Fruit fly (Drosophila melanogaster): ENCODE data around the gene CG13460.

Gene CG13460

DNA sequence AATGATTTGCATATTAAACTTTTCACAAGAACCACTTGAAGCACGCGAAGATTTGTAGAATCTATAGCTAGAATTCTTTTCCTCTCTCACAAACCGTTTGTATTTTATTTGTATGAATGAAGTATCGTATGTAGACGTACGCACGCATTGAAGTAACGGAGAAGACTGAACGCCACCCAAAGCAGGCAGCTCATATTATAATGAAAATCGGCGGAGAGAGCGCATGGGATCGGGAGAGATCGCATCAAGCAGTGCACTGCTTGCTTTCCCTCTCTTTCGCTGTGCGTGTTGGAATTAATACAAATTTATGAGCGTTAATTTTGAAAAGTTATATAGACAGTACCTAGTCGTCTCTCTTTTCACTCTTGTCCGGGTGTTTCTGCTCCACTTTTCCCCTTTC lies 17.8 kb upstream of the CG13460 start (continued):
- TF ChIP-seq CG16813 (GFP tag; IDR thresholded peaks at IDR 0.05; ENCODE audit: partially characterized antibody) (no peak), Optix (GFP tag; IDR thresholded peaks at IDR 0.05) (no peak), Atf3 (GFP tag; optimal IDR thresholded peaks at IDR 0.05) (no peak), CG11723 (GFP tag; optimal IDR thresholded peaks at IDR 0.05) (no peak), YL-1 (GFP tag; optimal IDR thresholded peaks at IDR 0.05) (no peak), CG12236 (GFP tag; optimal IDR thresholded peaks at IDR 0.05) (no peak), Nf-YC (tag; optimal IDR thresholded peaks at IDR 0.05) (no peak), p53 (GFP tag; optimal IDR thresholded peaks at IDR 0.05) (no peak), CG4424 (GFP tag; optimal IDR thresholded peaks at IDR 0.05) (no peak), Hr39 (optimal IDR thresholded peaks at IDR 0.05) (no peak), CG1529 (GFP tag; optimal IDR thresholded peaks at IDR 0.05) (no peak), Rfx (GFP tag; IDR thresholded peaks at IDR 0.05) (no peak), Usf (GFP tag; optimal IDR thresholded peaks at IDR 0.05) (no peak), bsh (GFP tag; optimal IDR thresholded peaks at IDR 0.05) (no peak), CG8359 (GFP tag; optimal IDR thresholded peaks at IDR 0.05; ENCODE audit: borderline replicate concordance) (no peak), CG12104 (GFP tag; optimal IDR thresholded peaks at IDR 0.05) (no peak), gro (GFP tag; optimal IDR thresholded peaks at IDR 0.05) (no peak), unpg (GFP tag; optimal IDR thresholded peaks at IDR 0.05) (no peak), CG14667 (GFP tag; IDR thresholded peaks at IDR 0.05) (no peak), Pdp1 (GFP tag; optimal IDR thresholded peaks at IDR 0.05) (peak in 1 of 2 experiments; percentile 44), CG15479 (GFP tag; optimal IDR thresholded peaks at IDR 0.05) (no peak), Camta (GFP tag; optimal IDR thresholded peaks at IDR 0.05) (no peak), bcd (GFP tag; optimal IDR thresholded peaks at IDR 0.05) (peak; percentile 10), Hand (GFP tag; optimal IDR thresholded peaks at IDR 0.05) (no peak), crc (GFP tag; optimal IDR thresholded peaks at IDR 0.05) (no peak), CG15601 (tag; optimal IDR thresholded peaks at IDR 0.05) (no peak), Eip74EF (GFP tag; optimal IDR thresholded peaks at IDR 0.05) (no peak), trh (GFP tag; optimal IDR thresholded peaks at IDR 0.05) (no peak), corto (GFP tag; optimal IDR thresholded peaks at IDR 0.05) (no peak), fd96Cb (tag; optimal IDR thresholded peaks at IDR 0.05) (no peak), phol (tag; optimal IDR thresholded peaks at IDR 0.05) (no peak), Six4 (GFP tag; optimal IDR thresholded peaks at IDR 0.05) (no peak), h (optimal IDR thresholded peaks at IDR 0.05) (no peak), maf-S (GFP tag; optimal IDR thresholded peaks at IDR 0.05) (no peak), NK7.1 (GFP tag; optimal IDR thresholded peaks at IDR 0.05) (no peak), crp (GFP tag; optimal IDR thresholded peaks at IDR 0.05) (no peak), CG7556 (GFP tag; optimal IDR thresholded peaks at IDR 0.05) (no peak), ara (GFP tag; IDR thresholded peaks at IDR 0.05) (no peak), CG4617 (GFP tag; optimal IDR thresholded peaks at IDR 0.05; ENCODE audit: borderline replicate concordance) (no peak), Asciz (GFP tag; optimal IDR thresholded peaks at IDR 0.05) (no peak), her (GFP tag; optimal IDR thresholded peaks at IDR 0.05) (no peak), tna (GFP tag; IDR thresholded peaks at IDR 0.05; ENCODE audit: partially characterized antibody) (peak; percentile 19; the same call in 1 of the 2 replicates), lmd (GFP tag; IDR thresholded peaks at IDR 0.05) (no peak), ttk (GFP tag; IDR thresholded peaks at IDR 0.05) (no peak), da (GFP tag; optimal IDR thresholded peaks at IDR 0.05) (no peak), otp (GFP tag; IDR thresholded peaks at IDR 0.05) (no peak; the same call in 2 of the 3 replicates), Sox100B (GFP tag; optimal IDR thresholded peaks at IDR 0.05) (no peak), run (tag; optimal IDR thresholded peaks at IDR 0.05) (no peak), CG11696 (GFP tag; IDR thresholded peaks at IDR 0.05) (no peak), CG1603 (tag; optimal IDR thresholded peaks at IDR 0.05) (no peak), CG1024 (GFP tag; IDR thresholded peaks at IDR 0.05) (no peak), CG7987 (GFP tag; optimal IDR thresholded peaks at IDR 0.05) (no peak)
